Fruit fly (Drosophila melanogaster) whole organism, wandering third instar larva: ENCODE measurements around the gene CG12439.

Experiments used
- Abd-B ChIP-seq: fragments of >200 bp; optimal IDR thresholded peaks from 2 replicates; lab custom pipeline; 2017; ENCODE audit warnings: missing biosample characterization, missing genetic modification characterization
- CG32264 ChIP-seq: fragments of 200-800 bp; sonication (Bioruptor generic); optimal IDR thresholded peaks from 2 replicates; lab custom pipeline; 2016; ENCODE audit warnings: missing biosample characterization, missing genetic modification characterization
- CrebA ChIP-seq: fragments of 200-800 bp; sonication (Bioruptor generic); optimal IDR thresholded peaks from 2 replicates; lab custom pipeline; 2016; ENCODE audit warnings: missing biosample characterization, mild to moderate bottlenecking, missing genetic modification characterization, borderline replicate concordance
- Dfd ChIP-seq: fragments of >200 bp; optimal IDR thresholded peaks from 2 replicates; lab custom pipeline; 2017; ENCODE audit warnings: missing biosample characterization, missing genetic modification characterization
- Hr78 ChIP-seq: fragments of >200 bp; optimal IDR thresholded peaks from 2 replicates; lab custom pipeline; 2017; ENCODE audit warnings: missing biosample characterization, missing genetic modification characterization
- Jra ChIP-seq: sonication (Bioruptor generic); optimal IDR thresholded peaks from 2 replicates; lab custom pipeline; 2016; ENCODE audit warnings: missing biosample characterization, missing genetic modification characterization
- Mio ChIP-seq: sonication (Bioruptor generic); optimal IDR thresholded peaks from 2 replicates; lab custom pipeline; 2016; ENCODE audit warnings: missing biosample characterization, missing genetic modification characterization
- Myc ChIP-seq: fragments of >200 bp; optimal IDR thresholded peaks from 2 replicates; lab custom pipeline; 2017
- OdsH ChIP-seq: fragments of 200-800 bp; sonication (Bioruptor generic); optimal IDR thresholded peaks from 2 replicates; lab custom pipeline; 2016; ENCODE audit warnings: missing biosample characterization, mild to moderate bottlenecking, missing genetic modification characterization
- br ChIP-seq: fragments of 200-800 bp; sonication (Bioruptor generic); optimal IDR thresholded peaks from 2 replicates; lab custom pipeline; 2016; ENCODE audit warnings: missing biosample characterization, missing genetic modification characterization
- dl ChIP-seq, 2 experiments: fragments of 175-275, 200-275 bp in 1 of 2; fragments of 200-275 bp in 1 of 2; sonication (Bioruptor generic); optimal IDR thresholded peaks; lab custom pipeline; 2018; ENCODE audit warnings: mild to moderate bottlenecking in 2 of 2, missing biosample characterization in 2 of 2, missing genetic modification characterization in 2 of 2, moderate library complexity in 2 of 2; ENCODE audit not compliant: partially characterized antibody in 2 of 2, insufficient read depth in 1 of 2
- dmrt93B ChIP-seq: fragments of 200-800 bp; sonication (Bioruptor generic); optimal IDR thresholded peaks from 2 replicates; lab custom pipeline; 2018; ENCODE audit warnings: missing biosample characterization, mild to moderate bottlenecking, missing genetic modification characterization
- psq ChIP-seq: fragments of 200-800 bp; sonication (Bioruptor generic); optimal IDR thresholded peaks from 3 replicates; lab custom pipeline; 2017; ENCODE audit warnings: missing biosample characterization, mild to moderate bottlenecking, missing genetic modification characterization, moderate library complexity
- usp ChIP-seq: fragments of >200 bp; optimal IDR thresholded peaks from 2 replicates; lab custom pipeline; 2017; ENCODE audit warnings: missing biosample characterization, missing genetic modification characterization

DNA sequence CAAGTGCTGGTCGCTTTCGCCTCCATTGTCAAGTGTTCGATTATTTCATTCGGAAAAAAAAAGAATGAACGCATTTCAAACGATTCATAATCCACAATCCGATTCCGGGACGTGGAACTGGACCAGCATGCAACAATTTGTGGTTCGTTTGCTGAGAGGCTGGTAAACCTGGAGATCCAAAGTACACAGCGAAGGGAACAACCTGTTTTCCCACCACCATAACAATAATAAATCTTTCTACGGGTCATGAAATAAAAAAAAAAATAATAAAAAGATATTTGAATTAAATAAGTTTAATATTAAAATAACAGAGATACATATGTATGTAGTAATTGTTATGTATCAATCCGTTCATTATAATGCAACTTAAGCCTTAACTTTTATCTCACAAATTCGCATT lies 47.5 kb downstream of the CG12439 start:
- TF ChIP-seq OdsH (GFP tag; lab: Kevin White, UChicago): no peak
- TF ChIP-seq Hr78 (GFP tag; lab: Kevin White, UChicago): no peak
- TF ChIP-seq psq: no peak
- no peak for TF ChIP-seq CG32264 (GFP tag; lab: Kevin White, UChicago)
- no peak for TF ChIP-seq Abd-B (GFP tag; lab: Kevin White, UChicago)
- no peak for TF ChIP-seq dmrt93B (GFP tag; lab: Kevin White, UChicago)
- no peak for TF ChIP-seq Myc (lab: Kevin White, UChicago)
- TF ChIP-seq usp (GFP tag; lab: Kevin White, UChicago): no peak
- TF ChIP-seq CrebA (GFP tag; lab: Kevin White, UChicago): no peak
- no peak for TF ChIP-seq dl (GFP tag; optimal IDR thresholded peaks at IDR 0.05; lab: Kevin White, UChicago; ENCODE audit: insufficient read depth in 1 of 2, partially characterized antibody in 2 of 2)
- TF ChIP-seq Mio (GFP tag; lab: Kevin White, UChicago): no peak
- TF ChIP-seq br (GFP tag; lab: Kevin White, UChicago): no peak
- TF ChIP-seq Dfd (GFP tag; lab: Kevin White, UChicago): no peak
- TF ChIP-seq Jra (GFP tag; lab: Kevin White, UChicago): no peak
